Worm (Caenorhabditis elegans) whole organism, L2 larva: ENCODE data around the gene nhr-101.

Experiments used
- ama-1 ChIP-seq: fragments of 150-350 bp; optimal IDR thresholded peaks from 2 replicates; lab custom pipeline; 2018; ENCODE audit warnings: inconsistent platforms
- blmp-1 ChIP-seq: sonication (generic microtip); optimal IDR thresholded peaks from 2 replicates; lab custom pipeline; 2017; ENCODE audit warnings: missing genetic modification characterization, mild to moderate bottlenecking, missing compliant biosample characterization, antibody characterized with exemption, moderate library complexity; ENCODE audit not compliant: insufficient read depth
- ceh-16 ChIP-seq: fragments of 150-350 bp; optimal IDR thresholded peaks from 2 replicates; lab custom pipeline; 2014; ENCODE audit warnings: missing biosample characterization, missing genetic modification characterization
- ceh-82 ChIP-seq: fragments of 150-350 bp; optimal IDR thresholded peaks from 2 replicates; lab custom pipeline; 2014; ENCODE audit warnings: missing biosample characterization, missing genetic modification characterization
- lin-13 ChIP-seq: fragments of 150-350 bp; optimal IDR thresholded peaks from 2 replicates; lab custom pipeline; 2014; ENCODE audit warnings: missing biosample characterization, missing genetic modification reagents, missing genetic modification characterization
- lin-39 ChIP-seq: fragments of 150-350 bp; optimal IDR thresholded peaks from 2 replicates; lab custom pipeline; 2014; ENCODE audit warnings: missing biosample characterization, missing genetic modification reagents, missing genetic modification characterization
- nhr-10 ChIP-seq: sonication (generic microtip); optimal IDR thresholded peaks from 2 replicates; lab custom pipeline; 2017; ENCODE audit warnings: missing biosample characterization, missing genetic modification characterization
- nhr-23 ChIP-seq: fragments of 150-350 bp; optimal IDR thresholded peaks from 2 replicates; lab custom pipeline; 2014; ENCODE audit warnings: missing biosample characterization, missing genetic modification reagents, missing genetic modification characterization
- nhr-237 ChIP-seq: fragments of 150-350 bp; optimal IDR thresholded peaks from 2 replicates; lab custom pipeline; 2014; ENCODE audit warnings: missing biosample characterization, missing genetic modification characterization
- nhr-77 ChIP-seq: fragments of 150-350 bp; optimal IDR thresholded peaks from 2 replicates; lab custom pipeline; 2014; ENCODE audit warnings: missing biosample characterization, missing genetic modification characterization
- sma-3 ChIP-seq: sonication (generic microtip); optimal IDR thresholded peaks from 2 replicates; lab custom pipeline; 2016; ENCODE audit warnings: missing genetic modification reagents, missing genetic modification characterization, missing compliant biosample characterization
- snpc-4 ChIP-seq: fragments of 150-350 bp; optimal IDR thresholded peaks from 2 replicates; lab custom pipeline; 2014; ENCODE audit warnings: missing biosample characterization, missing genetic modification characterization
- unc-55 ChIP-seq: fragments of 150-350 bp; sonication (generic microtip); optimal IDR thresholded peaks from 3 replicates; lab custom pipeline; 2014; ENCODE audit warnings: missing biosample characterization, missing genetic modification reagents, missing genetic modification characterization
- zag-1 ChIP-seq: fragments of 150-350 bp; optimal IDR thresholded peaks from 2 replicates; lab custom pipeline; 2014; ENCODE audit warnings: missing biosample characterization, missing genetic modification characterization

- no peak for TF ChIP-seq ceh-16
- no peak for TF ChIP-seq snpc-4 (tag; lab: Kevin White, UChicago)
- no peak for TF ChIP-seq nhr-10 (tag; lab: Kevin White, UChicago)
- TF ChIP-seq sma-3 (GFP tag; lab: Kevin White, UChicago): no peak
- no peak for TF ChIP-seq blmp-1 (tag; lab: Kevin White, UChicago)
- no peak for TF ChIP-seq nhr-77
- no peak for TF ChIP-seq zag-1 (tag; lab: Kevin White, UChicago)
- no peak for TF ChIP-seq ama-1
- TF ChIP-seq ceh-82 (tag; lab: Kevin White, UChicago): no peak
- TF ChIP-seq nhr-23 (tag; lab: Kevin White, UChicago): no peak
- no peak for TF ChIP-seq unc-55 (GFP tag; lab: Kevin White, UChicago)
- TF ChIP-seq lin-39 (tag; lab: Kevin White, UChicago): no peak
- TF ChIP-seq lin-13 (GFP tag; lab: Kevin White, UChicago): no peak
- no peak for TF ChIP-seq nhr-237 (tag; lab: Kevin White, UChicago)
Measured at ce11 chrV:11529541-11529940, 40.7 kb upstream of the nhr-101 start.
